Worm (Caenorhabditis elegans): ENCODE data around the gene C33B4.5.

Gene C33B4.5

ce11 chrII:11383058-11383457 lies at the start of gene C33B4.5, which contains the start of gene C33B4.4:
Gene C33B4.5, plus strand, starts transcription at chrII:11383327.
Gene C33B4.4, minus strand, starts transcription at chrII:11383442.
- TF ChIP-seq aly-2 (tag; optimal IDR thresholded peaks at IDR 0.05), result no peak
- no peak for TF ChIP-seq nhr-76 (tag; optimal IDR thresholded peaks at IDR 0.05)
- TF ChIP-seq ets-5 (GFP tag; IDR thresholded peaks at IDR 0.05), result no peak
- no peak for TF ChIP-seq fkh-4 (tag; optimal IDR thresholded peaks at IDR 0.05; ENCODE audit: borderline replicate concordance)
- TF ChIP-seq unc-130 (tag; optimal IDR thresholded peaks at IDR 0.05), result no peak
- TF ChIP-seq nhr-84 (tag; optimal IDR thresholded peaks at IDR 0.05), result no peak
- TF ChIP-seq zag-1 (tag; optimal IDR thresholded peaks at IDR 0.05), result no peak
- no peak for TF ChIP-seq lsy-2 (tag; optimal IDR thresholded peaks at IDR 0.05)
- TF ChIP-seq ceh-8 (GFP tag; optimal IDR thresholded peaks at IDR 0.05), result no peak
- no peak for TF ChIP-seq mep-1 (tag; optimal IDR thresholded peaks at IDR 0.05)
- no peak for TF ChIP-seq grh-1 (GFP tag; IDR thresholded peaks at IDR 0.05)
- no peak for TF ChIP-seq snpc-4 (tag; optimal IDR thresholded peaks at IDR 0.05)
- TF ChIP-seq ztf-4 (tag; optimal IDR thresholded peaks at IDR 0.05), result no peak
- TF ChIP-seq dsc-1 (tag; optimal IDR thresholded peaks at IDR 0.05), result no peak
- no peak for TF ChIP-seq nhr-47 (tag; optimal IDR thresholded peaks at IDR 0.05)
- TF ChIP-seq jun-1 (tag; optimal IDR thresholded peaks at IDR 0.05), result no peak
- no peak for TF ChIP-seq mef-2 (tag; optimal IDR thresholded peaks at IDR 0.05)
- no peak for TF ChIP-seq skn-1 (tag; optimal IDR thresholded peaks at IDR 0.05)

ce11 chrII:11333375-11333774 lies 49.8 kb upstream of the C33B4.5 start:
- TF ChIP-seq fkh-10 (GFP tag; optimal IDR thresholded peaks at IDR 0.05) (peak; percentile 44), lin-15B (tag; optimal IDR thresholded peaks at IDR 0.05) (no peak), rnt-1 (tag; optimal IDR thresholded peaks at IDR 0.05) (no peak), lin-14 (GFP tag; optimal IDR thresholded peaks at IDR 0.05) (peak; percentile 36), nhr-84 (tag; optimal IDR thresholded peaks at IDR 0.05) (no peak), unc-30 (tag; optimal IDR thresholded peaks at IDR 0.05) (no peak)

ce11 chrII:11333846-11334638 lies 49.1 kb upstream of the C33B4.5 start:
- TF ChIP-seq ztf-11 (tag; optimal IDR thresholded peaks at IDR 0.05) (no peak), dpl-1 (GFP tag; optimal IDR thresholded peaks at IDR 0.05) (peak; percentile 25 to 56 (median 54)), unc-30 (tag; optimal IDR thresholded peaks at IDR 0.05) (no peak), fkh-4 (tag; optimal IDR thresholded peaks at IDR 0.05; ENCODE audit: borderline replicate concordance) (no peak), aly-2 (tag; optimal IDR thresholded peaks at IDR 0.05) (no peak), mep-1 (tag; optimal IDR thresholded peaks at IDR 0.05) (peak; percentile 9), nhr-28 (tag; optimal IDR thresholded peaks at IDR 0.05) (no peak), C16A3.4 (tag; optimal IDR thresholded peaks at IDR 0.05) (peak; percentile 6), snpc-4 (tag; optimal IDR thresholded peaks at IDR 0.05) (peak; percentile 62), elt-2 (tag; optimal IDR thresholded peaks at IDR 0.05) (peak; percentile 34), nhr-90 (tag; optimal IDR thresholded peaks at IDR 0.05; ENCODE audit: poor library complexity) (peak; percentile 16), efl-1 (optimal IDR thresholded peaks at IDR 0.05) (peak in 1 of 2 experiments; percentile 38), efl-1 (GFP tag; optimal IDR thresholded peaks at IDR 0.05 in 1 of 2) (peak; percentile 42 to 71), rnt-1 (tag; optimal IDR thresholded peaks at IDR 0.05) (no peak), lin-35 (GFP tag; optimal IDR thresholded peaks at IDR 0.05) (peak in 1 of 2 experiments; percentile 65), nhr-71 (tag; optimal IDR thresholded peaks at IDR 0.05) (peak; percentile 15)

ce11 chrII:11335670-11336069 lies 47.5 kb upstream of the C33B4.5 start:
- TF ChIP-seq rnt-1 (tag; optimal IDR thresholded peaks at IDR 0.05), result no peak
- no peak for TF ChIP-seq elt-2 (tag; optimal IDR thresholded peaks at IDR 0.05)
- peak in 1 of 2 experiments; percentile 22 for TF ChIP-seq lsy-2 (tag; optimal IDR thresholded peaks at IDR 0.05)
- TF ChIP-seq snu-23 (GFP tag; optimal IDR thresholded peaks at IDR 0.05), result no peak
- TF ChIP-seq nhr-47 (tag; optimal IDR thresholded peaks at IDR 0.05), result peak; percentile 12
- no peak for TF ChIP-seq nhr-84 (tag; optimal IDR thresholded peaks at IDR 0.05)
- peak; percentile 39 for TF ChIP-seq fkh-10 (GFP tag; optimal IDR thresholded peaks at IDR 0.05)
- peak; percentile 19 for TF ChIP-seq ces-1 (GFP tag; optimal IDR thresholded peaks at IDR 0.05)
- TF ChIP-seq lin-14 (GFP tag; optimal IDR thresholded peaks at IDR 0.05), result peak; percentile 75
- no peak for TF ChIP-seq unc-98 (GFP tag; IDR thresholded peaks at IDR 0.05)
- no peak for TF ChIP-seq efl-3 (GFP tag; optimal IDR thresholded peaks at IDR 0.05)
- peak; percentile 19 for TF ChIP-seq unc-86 (tag; optimal IDR thresholded peaks at IDR 0.05)
- peak in 1 of 3 experiments; percentile 9 for TF ChIP-seq ceh-82 (tag; optimal IDR thresholded peaks at IDR 0.05)
